Fruit fly (Drosophila melanogaster): Measurements from ENCODE around the gene CG3528.

The CG3528 gene

DNA sequence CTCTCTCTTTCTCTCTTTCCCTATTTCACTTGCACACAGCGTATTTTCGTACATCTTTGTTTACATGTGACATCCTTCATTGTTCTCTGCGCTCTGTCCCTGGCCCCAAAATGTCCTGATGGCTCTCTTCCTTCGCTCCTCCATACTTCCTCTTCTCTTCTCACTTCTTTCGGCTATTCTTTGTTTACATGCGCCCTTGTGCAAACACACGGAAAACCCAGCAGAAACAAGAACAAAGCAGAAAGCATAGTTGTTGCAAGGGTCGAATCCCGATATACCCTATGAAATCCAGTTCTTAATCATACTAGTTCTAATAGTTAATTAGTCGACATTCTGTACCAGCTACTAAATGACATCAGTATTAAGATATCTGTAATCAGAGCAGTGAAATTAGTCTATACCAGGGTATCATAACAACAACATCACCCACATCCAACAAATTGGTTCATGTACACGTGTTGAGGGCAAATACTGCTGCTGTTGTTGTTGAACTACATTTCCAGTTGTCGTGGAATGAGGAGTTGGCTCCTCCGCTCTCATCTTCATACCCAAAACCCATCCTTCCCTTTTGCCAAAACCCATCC is 23.2 kb downstream of the CG3528 start (continued):
- TF ChIP-seq CG13424 (tag; optimal IDR thresholded peaks at IDR 0.05) (no peak), ato (GFP tag; IDR thresholded peaks at IDR 0.05; ENCODE audit: partially characterized antibody) (no peak), CG14014 (GFP tag; IDR thresholded peaks at IDR 0.05) (no peak), Spps (tag; optimal IDR thresholded peaks at IDR 0.05) (no peak), lmd (GFP tag; IDR thresholded peaks at IDR 0.05) (no peak), Gug (GFP tag; IDR thresholded peaks at IDR 0.05) (no peak), CG17359 (tag; optimal IDR thresholded peaks at IDR 0.05) (peak; percentile 33), E2f1 (GFP tag; IDR thresholded peaks at IDR 0.05) (no peak), CG4730 (GFP tag; IDR thresholded peaks at IDR 0.05) (no peak), tx (GFP tag; optimal IDR thresholded peaks at IDR 0.05) (no peak), CG14667 (GFP tag; IDR thresholded peaks at IDR 0.05) (no peak), kah (GFP tag; optimal IDR thresholded peaks at IDR 0.05) (no peak), crc (GFP tag; optimal IDR thresholded peaks at IDR 0.05) (no peak), CG11504 (tag; optimal IDR thresholded peaks at IDR 0.05) (peak; percentile 49), HLH4C (GFP tag; IDR thresholded peaks at IDR 0.05; ENCODE audit: partially characterized antibody) (no peak), sd (tag; optimal IDR thresholded peaks at IDR 0.05) (no peak), Ets97D (GFP tag; optimal IDR thresholded peaks at IDR 0.05) (no peak), CG4854 (GFP tag; optimal IDR thresholded peaks at IDR 0.05) (peak; percentile 4), Taf1 (GFP tag; IDR thresholded peaks at IDR 0.05) (no peak), br (optimal IDR thresholded peaks at IDR 0.05) (no peak), phol (tag; optimal IDR thresholded peaks at IDR 0.05) (no peak), Bdp1 (GFP tag; optimal IDR thresholded peaks at IDR 0.05) (peak; percentile 13), Dfd (GFP tag; optimal IDR thresholded peaks at IDR 0.05) (no peak), wdn (GFP tag; IDR thresholded peaks at IDR 0.05) (no peak), run (tag; optimal IDR thresholded peaks at IDR 0.05) (no peak), al (GFP tag; IDR thresholded peaks at IDR 0.05) (no peak), croc (GFP tag; conservative IDR thresholded peaks at IDR 0.05) (no peak), ATbp (GFP tag; optimal IDR thresholded peaks at IDR 0.05) (peak; percentile 57), h (optimal IDR thresholded peaks at IDR 0.05) (no peak), CG7839 (tag; optimal IDR thresholded peaks at IDR 0.05) (no peak), Adf1 (GFP tag; IDR thresholded peaks at IDR 0.05) (no peak), CG32767 (GFP tag; IDR thresholded peaks at IDR 0.05) (no peak), Nf-YC (tag; optimal IDR thresholded peaks at IDR 0.05) (no peak), Dref (GFP tag; IDR thresholded peaks at IDR 0.05) (no peak), CG5180 (GFP tag; optimal IDR thresholded peaks at IDR 0.05) (no peak), fd3F (GFP tag; optimal IDR thresholded peaks at IDR 0.05) (no peak), CG18011 (GFP tag; optimal IDR thresholded peaks at IDR 0.05) (no peak), grn (GFP tag; optimal IDR thresholded peaks at IDR 0.05) (no peak), pb (GFP tag; optimal IDR thresholded peaks at IDR 0.05) (no peak), CG3163 (GFP tag; optimal IDR thresholded peaks at IDR 0.05) (peak; percentile 22), ewg (GFP tag; optimal IDR thresholded peaks at IDR 0.05) (no peak), B-H1 (GFP tag; IDR thresholded peaks at IDR 0.05) (no peak), cg (GFP tag; optimal IDR thresholded peaks at IDR 0.05) (no peak), Opbp (GFP tag; IDR thresholded peaks at IDR 0.05; ENCODE audit: partially characterized antibody) (no peak), HLH3B (GFP tag; IDR thresholded peaks at IDR 0.05) (no peak), Trl (optimal IDR thresholded peaks at IDR 0.05) (peak in 1 of 2 experiments; percentile 3), Trl (GFP tag; optimal IDR thresholded peaks at IDR 0.05) (peak; percentile 62), PHDP (tag; optimal IDR thresholded peaks at IDR 0.05) (no peak), CG7556 (GFP tag; optimal IDR thresholded peaks at IDR 0.05) (no peak), da (GFP tag; optimal IDR thresholded peaks at IDR 0.05) (no peak), CG10267 (tag; optimal IDR thresholded peaks at IDR 0.05) (no peak), pfk (GFP tag; optimal IDR thresholded peaks at IDR 0.05) (peak; percentile 21)

Measured in whole organism, embryonic.